Fruit fly (Drosophila melanogaster): ENCODE measurements around the gene mRpL13.

Gene mRpL13

DNA sequence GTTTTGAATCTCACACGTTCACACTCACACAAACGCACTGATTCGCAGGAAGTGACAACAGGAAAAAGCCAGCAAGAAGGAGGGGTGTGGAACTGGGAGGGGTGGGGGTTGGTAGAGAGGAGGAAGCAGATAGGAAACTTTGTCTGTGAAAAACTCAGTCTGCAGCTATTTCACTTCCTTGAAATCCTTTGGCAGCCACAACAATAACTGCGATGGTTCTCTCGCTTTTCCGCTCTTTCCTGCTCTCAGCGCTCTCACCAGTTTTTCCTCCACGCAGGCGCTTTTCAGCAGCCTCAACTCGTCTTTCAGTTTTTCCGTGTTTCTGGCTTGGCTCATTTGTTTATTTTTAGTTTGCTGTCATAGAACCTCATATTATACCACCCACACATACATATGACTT, 12.2 kb downstream of the mRpL13 start:
- TF ChIP-seq sage (GFP tag; optimal IDR thresholded peaks at IDR 0.05) (no peak), ey (GFP tag; optimal IDR thresholded peaks at IDR 0.05) (no peak), usp (GFP tag; optimal IDR thresholded peaks at IDR 0.05) (no peak), rgr (GFP tag; optimal IDR thresholded peaks at IDR 0.05) (no peak), jim (GFP tag; optimal IDR thresholded peaks at IDR 0.05) (no peak), Myc (optimal IDR thresholded peaks at IDR 0.05) (no peak), CG9705 (GFP tag; optimal IDR thresholded peaks at IDR 0.05) (no peak), brk (GFP tag; optimal IDR thresholded peaks at IDR 0.05) (no peak), foxo (GFP tag; optimal IDR thresholded peaks at IDR 0.05) (no peak), dl (GFP tag; optimal IDR thresholded peaks at IDR 0.05; ENCODE audit: insufficient read depth in 1 of 2, partially characterized antibody in 2 of 2) (no peak), Vsx2 (GFP tag; optimal IDR thresholded peaks at IDR 0.05; ENCODE audit: partially characterized antibody) (no peak), OdsH (GFP tag; optimal IDR thresholded peaks at IDR 0.05) (no peak), CrebA (GFP tag; optimal IDR thresholded peaks at IDR 0.05; ENCODE audit: borderline replicate concordance) (no peak)

DNA sequence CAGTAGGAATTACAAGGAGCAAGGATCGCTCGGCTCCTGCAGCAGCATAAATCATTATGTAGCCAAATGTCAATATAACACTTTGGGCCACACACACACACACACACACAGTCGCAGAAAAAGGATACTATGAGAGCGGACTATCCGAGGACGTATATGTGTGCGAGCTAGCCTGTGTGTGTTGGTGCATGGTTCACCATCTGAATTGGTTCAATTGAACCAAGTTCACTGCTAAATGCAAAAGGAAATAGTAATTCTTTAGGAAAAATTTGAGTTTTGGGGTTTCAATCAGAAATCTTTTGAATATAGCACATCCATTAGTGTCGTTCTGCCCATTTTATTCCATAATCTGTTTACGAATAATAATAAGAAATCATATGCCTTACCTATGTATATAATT, 12.9 kb downstream of the mRpL13 start:
- TF ChIP-seq Rel (GFP tag; optimal IDR thresholded peaks at IDR 0.05) (no peak), Rel (tag; optimal IDR thresholded peaks at IDR 0.05) (no peak), rgr (GFP tag; optimal IDR thresholded peaks at IDR 0.05) (no peak), lola (GFP tag; optimal IDR thresholded peaks at IDR 0.05) (no peak), ey (GFP tag; optimal IDR thresholded peaks at IDR 0.05) (no peak), dsf (GFP tag; optimal IDR thresholded peaks at IDR 0.05; ENCODE audit: borderline replicate concordance) (no peak), dmrt93B (GFP tag; optimal IDR thresholded peaks at IDR 0.05) (no peak), fru (GFP tag; optimal IDR thresholded peaks at IDR 0.05) (no peak), brk (GFP tag; optimal IDR thresholded peaks at IDR 0.05) (no peak)

- TF ChIP-seq sage (GFP tag; optimal IDR thresholded peaks at IDR 0.05), result no peak
- no peak for TF ChIP-seq Abd-B (GFP tag; optimal IDR thresholded peaks at IDR 0.05)
- no peak for TF ChIP-seq usp (GFP tag; optimal IDR thresholded peaks at IDR 0.05)
- no peak for TF ChIP-seq Mio (GFP tag; optimal IDR thresholded peaks at IDR 0.05)
- no peak for TF ChIP-seq Sp1 (GFP tag; optimal IDR thresholded peaks at IDR 0.05)
- TF ChIP-seq dl (GFP tag; optimal IDR thresholded peaks at IDR 0.05; ENCODE audit: insufficient read depth in 1 of 2, partially characterized antibody in 2 of 2), result peak; percentile 5 to 77
- no peak for TF ChIP-seq br (GFP tag; optimal IDR thresholded peaks at IDR 0.05)
- peak; percentile 87 for TF ChIP-seq Dif (GFP tag; optimal IDR thresholded peaks at IDR 0.05; ENCODE audit: partially characterized antibody)
- TF ChIP-seq psq (GFP tag; optimal IDR thresholded peaks at IDR 0.05), result no peak
- TF ChIP-seq Vsx2 (GFP tag; optimal IDR thresholded peaks at IDR 0.05; ENCODE audit: partially characterized antibody), result peak; percentile 62
- no peak for TF ChIP-seq OdsH (GFP tag; optimal IDR thresholded peaks at IDR 0.05)
- no peak for TF ChIP-seq fru (GFP tag; optimal IDR thresholded peaks at IDR 0.05)
- TF ChIP-seq pan (optimal IDR thresholded peaks at IDR 0.05), result no peak
These were observed 14.0 kb downstream of the mRpL13 start, which contains the start of gene CG17321 for dm6 chr2L:18844917-18845509. Gene CG17321 (plus strand): TSS chr2L:18845184.

dm6 chr2L:18844479-18844878, 14.6 kb downstream of the mRpL13 start, which contains the start of gene CG33120:
Gene CG33120 (minus strand): TSS chr2L:18844579.
- TF ChIP-seq Rel (GFP tag; optimal IDR thresholded peaks at IDR 0.05) (no peak), Rel (tag; optimal IDR thresholded peaks at IDR 0.05) (no peak), ey (GFP tag; optimal IDR thresholded peaks at IDR 0.05) (no peak), jim (GFP tag; optimal IDR thresholded peaks at IDR 0.05) (no peak), Vsx2 (GFP tag; optimal IDR thresholded peaks at IDR 0.05; ENCODE audit: partially characterized antibody) (no peak), tai (GFP tag; optimal IDR thresholded peaks at IDR 0.05) (no peak), OdsH (GFP tag; optimal IDR thresholded peaks at IDR 0.05) (no peak), Hr83 (GFP tag; optimal IDR thresholded peaks at IDR 0.05; ENCODE audit: poor library complexity, severe bottlenecking) (no peak), Dif (GFP tag; optimal IDR thresholded peaks at IDR 0.05; ENCODE audit: partially characterized antibody) (no peak), N (GFP tag; optimal IDR thresholded peaks at IDR 0.05) (no peak), CG32264 (GFP tag; optimal IDR thresholded peaks at IDR 0.05) (no peak), CG9705 (GFP tag; optimal IDR thresholded peaks at IDR 0.05) (no peak), dmrt93B (GFP tag; optimal IDR thresholded peaks at IDR 0.05) (no peak)

DNA sequence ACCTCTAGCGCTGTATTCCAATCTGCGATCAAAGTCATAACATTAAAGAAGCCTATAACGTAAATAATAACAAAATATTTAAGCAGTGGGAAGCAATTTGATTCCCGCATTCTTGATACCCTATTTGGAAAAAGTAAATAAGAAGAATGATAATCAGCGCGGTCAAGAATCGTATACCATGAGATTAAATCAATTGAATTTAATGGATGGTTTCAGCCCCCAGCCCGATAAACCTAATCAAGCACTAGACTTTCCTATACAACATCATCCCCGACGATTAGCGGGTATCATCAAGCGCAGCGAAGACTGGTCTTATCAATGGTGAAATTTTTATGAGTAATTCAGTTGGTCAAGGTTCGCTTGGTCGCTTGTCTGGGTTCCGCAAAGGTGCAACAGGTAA, 15.5 kb downstream of the mRpL13 start:
- no peak for TF ChIP-seq lola (GFP tag; optimal IDR thresholded peaks at IDR 0.05)
- peak; percentile 46 for TF ChIP-seq OdsH (GFP tag; optimal IDR thresholded peaks at IDR 0.05)
- TF ChIP-seq CG9705 (GFP tag; optimal IDR thresholded peaks at IDR 0.05), result no peak
- no peak for TF ChIP-seq HLH106 (tag; optimal IDR thresholded peaks at IDR 0.05)
- peak; percentile 69 for TF ChIP-seq ey (GFP tag; optimal IDR thresholded peaks at IDR 0.05)
- peak in 1 of 2 experiments; percentile 53 for TF ChIP-seq foxo (GFP tag; optimal IDR thresholded peaks at IDR 0.05)
- no peak for TF ChIP-seq Myc (optimal IDR thresholded peaks at IDR 0.05)
- TF ChIP-seq fru (GFP tag; optimal IDR thresholded peaks at IDR 0.05), result peak; percentile 51
- peak; percentile 73 for TF ChIP-seq Hnf4 (GFP tag; optimal IDR thresholded peaks at IDR 0.05)
- TF ChIP-seq Dif (GFP tag; optimal IDR thresholded peaks at IDR 0.05; ENCODE audit: partially characterized antibody), result no peak
- peak; percentile 73 for TF ChIP-seq br (GFP tag; optimal IDR thresholded peaks at IDR 0.05)
- no peak for TF ChIP-seq sv (GFP tag; optimal IDR thresholded peaks at IDR 0.05)
- peak; percentile 53 for TF ChIP-seq rgr (GFP tag; optimal IDR thresholded peaks at IDR 0.05)
- TF ChIP-seq h (GFP tag; optimal IDR thresholded peaks at IDR 0.05), result peak; percentile 53
